Worm (Caenorhabditis elegans): ENCODE results near the gene T14B4.9.

Gene T14B4.9

DNA sequence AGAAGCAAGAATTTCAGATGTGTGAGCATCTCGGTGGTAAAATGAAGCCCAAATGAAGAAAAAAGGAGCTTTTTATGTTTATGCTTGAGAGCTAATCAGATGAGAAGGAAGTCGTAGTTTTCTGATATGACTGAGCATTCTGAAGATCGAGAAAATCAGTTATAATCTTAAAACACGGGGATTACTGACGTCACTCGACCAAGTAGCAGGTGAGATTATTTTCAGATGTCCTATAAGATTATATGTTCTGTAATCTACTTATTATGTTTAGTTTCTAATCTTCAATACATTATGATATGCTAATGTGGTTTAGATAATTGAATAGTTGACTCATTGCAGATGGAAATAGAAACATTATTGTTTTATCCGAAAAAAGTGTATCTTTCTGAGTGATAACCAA lies 12.2 kb upstream of the T14B4.9 start, which contains the start of gene ins-14:
TSS of gene ins-14 (minus strand) at position 32 of the 400 bp plus-strand sequence.
- no peak for TF ChIP-seq mab-5 (tag; optimal IDR thresholded peaks at IDR 0.05)
- peak; percentile 33 for TF ChIP-seq sma-9 (GFP tag; optimal IDR thresholded peaks at IDR 0.05)
- TF ChIP-seq sma-9 (tag; optimal IDR thresholded peaks at IDR 0.05): no peak

DNA sequence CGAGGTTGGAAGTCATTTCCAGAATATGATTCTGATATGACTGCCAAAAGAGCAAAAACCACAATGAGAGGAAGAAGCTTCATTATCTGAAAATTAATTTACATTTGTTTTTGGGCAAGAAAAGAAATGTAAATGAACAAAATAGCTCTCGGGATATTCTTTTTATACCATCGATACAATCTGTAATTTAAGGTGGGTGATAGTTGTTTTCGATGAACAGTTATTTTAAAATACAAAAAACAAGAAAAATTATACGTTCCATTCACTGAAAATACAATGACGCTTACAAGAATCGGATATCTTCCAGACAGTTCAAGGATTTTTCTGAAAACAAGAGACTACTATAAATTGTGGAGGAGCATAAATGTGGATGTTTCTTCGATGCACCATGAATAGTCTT lies 11.0 kb upstream of the T14B4.9 start, which contains the start of gene ins-15:
TSS of gene ins-15 (minus strand) at position 101 of the 400 bp plus-strand sequence.
- TF ChIP-seq Y55F3AM.14 (GFP tag; optimal IDR thresholded peaks at IDR 0.05) (no peak), elt-1 (tag; optimal IDR thresholded peaks at IDR 0.05) (no peak), nhr-129 (tag; optimal IDR thresholded peaks at IDR 0.05) (no peak), fos-1 (tag; optimal IDR thresholded peaks at IDR 0.05) (no peak), ztf-1 (GFP tag; conservative IDR thresholded peaks at IDR 0.05) (no peak), crh-2 (tag; optimal IDR thresholded peaks at IDR 0.05) (no peak), nhr-12 (tag; optimal IDR thresholded peaks at IDR 0.05) (no peak), nhr-25 (tag; optimal IDR thresholded peaks at IDR 0.05) (no peak), lin-11 (tag; optimal IDR thresholded peaks at IDR 0.05) (no peak)

DNA sequence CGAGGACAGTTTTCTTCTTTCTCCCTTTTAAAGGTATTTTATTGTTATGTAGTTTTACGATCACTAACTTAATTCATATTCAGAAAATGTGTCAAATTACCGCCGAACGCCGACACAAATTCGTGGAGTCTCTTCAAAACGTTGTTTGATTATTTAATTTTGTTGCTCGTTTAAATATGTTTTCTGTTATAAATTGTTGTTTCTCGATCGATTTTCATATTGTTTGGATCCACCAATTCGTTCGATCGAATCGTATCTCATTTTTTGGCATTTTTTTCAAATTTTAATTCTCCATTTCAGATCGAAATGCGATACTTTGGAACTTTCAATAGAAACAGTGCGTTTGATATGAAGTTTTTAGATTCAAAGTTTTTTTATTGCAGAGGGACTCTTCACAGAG lies 9.0 kb upstream of the T14B4.9 start, which contains the start of gene F41G3.6:
TSS of gene F41G3.6 (plus strand) at position 301 of the 400 bp plus-strand sequence.
- TF ChIP-seq aly-2 (tag; optimal IDR thresholded peaks at IDR 0.05) (no peak), mbf-1 (tag; optimal IDR thresholded peaks at IDR 0.05) (no peak), mab-5 (tag; optimal IDR thresholded peaks at IDR 0.05) (no peak), ceh-82 (tag; optimal IDR thresholded peaks at IDR 0.05) (no peak), nhr-11 (tag; optimal IDR thresholded peaks at IDR 0.05) (no peak), ceh-16 (tag; optimal IDR thresholded peaks at IDR 0.05) (no peak)

DNA sequence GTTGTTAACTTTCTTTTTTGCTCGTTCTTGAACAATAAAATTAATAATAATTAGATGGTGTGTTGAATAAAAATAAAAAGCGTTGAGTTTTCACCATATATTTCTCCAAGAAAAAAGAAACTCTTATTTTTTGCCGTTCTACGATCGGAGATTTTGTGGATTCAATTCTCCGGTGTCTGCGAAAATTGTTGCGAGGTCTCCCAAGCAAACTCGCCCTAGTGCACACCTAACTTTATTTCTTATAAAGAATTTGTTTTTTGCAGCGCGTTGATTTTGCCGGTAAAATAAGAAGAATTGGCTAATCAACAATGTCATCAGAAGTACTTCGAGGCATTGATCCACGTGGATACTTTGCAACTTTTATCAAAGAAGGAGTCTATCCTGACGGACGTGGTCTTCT lies 7.8 kb upstream of the T14B4.9 start, which contains the start of gene exos-8:
TSS of gene exos-8 (plus strand) at position 264 of the 400 bp plus-strand sequence.
- TF ChIP-seq nhr-21 (tag; optimal IDR thresholded peaks at IDR 0.05) (peak; percentile 13), mdl-1 (tag; optimal IDR thresholded peaks at IDR 0.05) (no peak), ama-1 (optimal IDR thresholded peaks at IDR 0.05) (no peak), C34F6.9 (tag; optimal IDR thresholded peaks at IDR 0.05) (peak; percentile 68), lin-13 (GFP tag; optimal IDR thresholded peaks at IDR 0.05) (peak; percentile 54), fos-1 (tag; optimal IDR thresholded peaks at IDR 0.05) (peak; percentile 32), F13H6.1 (tag; optimal IDR thresholded peaks at IDR 0.05) (peak; percentile 20), nhr-129 (tag; optimal IDR thresholded peaks at IDR 0.05) (peak; percentile 65), sma-9 (GFP tag; optimal IDR thresholded peaks at IDR 0.05) (peak; percentile 33), sma-9 (tag; optimal IDR thresholded peaks at IDR 0.05) (no peak), lsy-2 (tag; optimal IDR thresholded peaks at IDR 0.05) (peak in 1 of 2 experiments; percentile 71), zag-1 (tag; optimal IDR thresholded peaks at IDR 0.05) (peak; percentile 7), crh-2 (tag; optimal IDR thresholded peaks at IDR 0.05) (peak; percentile 48), sma-3 (GFP tag; optimal IDR thresholded peaks at IDR 0.05) (peak; percentile 57), mab-5 (tag; optimal IDR thresholded peaks at IDR 0.05) (no peak)

DNA sequence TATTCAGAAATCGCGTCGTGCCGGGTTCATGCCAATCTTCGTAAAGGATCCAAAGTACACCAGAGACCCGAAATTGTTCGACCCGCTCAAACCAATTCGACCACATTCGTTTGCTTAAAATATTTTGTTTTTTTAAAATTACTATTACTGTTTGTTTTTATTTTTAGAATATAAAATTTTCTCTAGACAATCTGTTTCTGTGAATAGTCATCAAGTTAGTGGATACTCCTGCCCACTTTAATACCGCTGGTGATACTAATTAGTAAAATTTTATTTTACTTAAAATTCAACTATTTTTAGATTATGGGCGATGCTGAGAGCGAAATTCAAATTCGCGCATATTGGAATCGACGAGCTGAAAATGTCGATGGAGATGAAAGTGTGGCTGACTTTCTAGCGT lies 3.0 kb upstream of the T14B4.9 start, which contains the start of gene T14B4.1:
TSS of gene T14B4.1 (plus strand) at position 301 of the 400 bp plus-strand sequence.
- TF ChIP-seq nhr-6 (tag; optimal IDR thresholded peaks at IDR 0.05): no peak
- no peak for TF ChIP-seq F13H6.1 (tag; optimal IDR thresholded peaks at IDR 0.05)
- no peak for TF ChIP-seq egl-27 (tag; optimal IDR thresholded peaks at IDR 0.05)
- TF ChIP-seq nhr-10 (tag; optimal IDR thresholded peaks at IDR 0.05): no peak
- no peak for TF ChIP-seq aly-2 (tag; optimal IDR thresholded peaks at IDR 0.05)
- no peak for TF ChIP-seq nhr-23 (tag; optimal IDR thresholded peaks at IDR 0.05)
- no peak for TF ChIP-seq snpc-4 (tag; optimal IDR thresholded peaks at IDR 0.05)
- TF ChIP-seq ceh-82 (tag; optimal IDR thresholded peaks at IDR 0.05): no peak
- TF ChIP-seq dmd-4 (tag; optimal IDR thresholded peaks at IDR 0.05): no peak
- no peak for TF ChIP-seq mab-5 (tag; optimal IDR thresholded peaks at IDR 0.05)
- no peak for TF ChIP-seq unc-55 (GFP tag; optimal IDR thresholded peaks at IDR 0.05)
- TF ChIP-seq C34F6.9 (tag; optimal IDR thresholded peaks at IDR 0.05): no peak
- TF ChIP-seq sma-9 (GFP tag; optimal IDR thresholded peaks at IDR 0.05): no peak
- no peak for TF ChIP-seq sma-9 (tag; optimal IDR thresholded peaks at IDR 0.05)
- no peak for TF ChIP-seq unc-62 (GFP tag; optimal IDR thresholded peaks at IDR 0.05)
- TF ChIP-seq ama-1 (optimal IDR thresholded peaks at IDR 0.05): no peak
- TF ChIP-seq lin-13 (GFP tag; optimal IDR thresholded peaks at IDR 0.05): no peak
- TF ChIP-seq ztf-11 (tag; optimal IDR thresholded peaks at IDR 0.05): no peak
- TF ChIP-seq lin-11 (tag; optimal IDR thresholded peaks at IDR 0.05): no peak

Data from whole organism, L2 larva.